Fruit fly (Drosophila melanogaster) S2 (cell line): ENCODE measurements around the gene Rab3-GAP.

ENCODE experiments used
- CG8478 ChIP-seq: fragments of >200 bp; optimal IDR thresholded peaks from 2 replicates; lab custom pipeline; 2018
- CTCF ChIP-seq, 2 experiments: fragments of >200 bp; optimal IDR thresholded peaks; 2 replicates each; lab custom pipeline; 2018

DNA sequence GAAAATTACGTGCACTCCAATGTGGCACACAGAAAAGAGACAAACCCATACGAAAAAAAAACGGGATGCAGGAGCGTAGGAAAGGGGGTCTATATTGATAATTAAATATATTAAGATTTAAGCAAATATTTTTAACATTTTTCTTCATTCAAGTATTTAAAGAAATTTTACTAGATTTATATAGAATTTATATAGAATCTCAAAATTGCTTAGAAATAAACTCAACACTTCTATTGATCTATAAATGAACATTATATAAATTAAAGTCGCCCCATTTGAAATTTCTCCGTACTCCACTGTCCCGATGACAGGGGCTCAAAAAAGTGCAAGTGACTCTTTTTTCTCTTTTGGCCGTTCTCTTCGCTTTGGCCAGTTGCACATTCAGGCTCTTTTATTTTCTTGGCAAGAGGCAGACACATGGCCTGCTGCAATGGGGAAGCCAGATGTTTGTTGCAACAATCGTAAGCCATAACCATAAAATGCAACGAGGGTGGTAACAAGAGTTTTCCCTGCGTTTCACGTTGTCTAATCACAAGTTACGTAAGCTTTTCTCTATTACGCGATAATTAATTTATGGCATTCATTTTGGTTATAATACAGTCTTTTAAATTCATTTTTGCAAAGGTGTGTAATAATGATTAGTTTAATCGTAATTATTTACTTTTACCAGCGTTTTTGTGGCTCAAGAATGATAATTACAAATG, 2.9 kb upstream of the Rab3-GAP start:
- TF ChIP-seq CG8478 (lab: Kevin White, UChicago) (no peak), CTCF (optimal IDR thresholded peaks at IDR 0.05; lab: Kevin White, UChicago) (no peak)
